Worm (Caenorhabditis elegans) whole organism, L1 larva: Measurements from ENCODE around the gene cyp-13A11.

Experiments
- C04F5.9 ChIP-seq: sonication (generic microtip); optimal IDR thresholded peaks from 2 replicates; lab custom pipeline; 2016; ENCODE audit warnings: missing genetic modification characterization, missing compliant biosample characterization
- ama-1 ChIP-seq: fragments of 150-350 bp; optimal IDR thresholded peaks from 2 replicates; lab custom pipeline; 2014
- blmp-1 ChIP-seq: fragments of 150-350 bp; optimal IDR thresholded peaks from 2 replicates; lab custom pipeline; 2014; ENCODE audit warnings: missing biosample characterization, missing genetic modification characterization
- ceh-8 ChIP-seq: fragments of 200-800 bp; sonication (Bioruptor generic); optimal IDR thresholded peaks from 2 replicates; lab custom pipeline; 2018; ENCODE audit warnings: mild to moderate bottlenecking, missing genetic modification characterization, moderate library complexity, missing compliant biosample characterization
- ceh-90 ChIP-seq: sonication (generic microtip); optimal IDR thresholded peaks from 2 replicates; lab custom pipeline; 2016; ENCODE audit warnings: missing genetic modification characterization, missing compliant biosample characterization
- ces-1 ChIP-seq: fragments of 150-350 bp; optimal IDR thresholded peaks from 2 replicates; lab custom pipeline; 2014; ENCODE audit warnings: missing biosample characterization, missing genetic modification reagents, missing genetic modification characterization
- dpl-1 ChIP-seq, 3 experiments: fragments of 150-350 bp in 2 of 3; sonication (generic microtip) in 1 of 3; optimal IDR thresholded peaks; 2 replicates each; lab custom pipeline; 2014 to 2017; ENCODE audit warnings: missing biosample characterization in 3 of 3, missing genetic modification characterization in 3 of 3, missing genetic modification reagents in 3 of 3
- dsc-1 ChIP-seq: sonication (generic microtip); optimal IDR thresholded peaks from 2 replicates; lab custom pipeline; 2016; ENCODE audit warnings: mild to moderate bottlenecking, missing genetic modification characterization, missing compliant biosample characterization
- efl-1 ChIP-seq, 4 experiments: fragments of 150-350 bp; optimal IDR thresholded peaks in 3 of 4; peaks in 1 of 4; 1 replicate in 1 of 4; 2 replicates in 3 of 4; lab custom pipeline; 2014; ENCODE audit warnings: missing biosample characterization in 2 of 4, missing genetic modification characterization in 2 of 4, missing genetic modification reagents in 2 of 4
- efl-3 ChIP-seq: fragments of 200-800 bp; sonication (Bioruptor generic); optimal IDR thresholded peaks from 2 replicates; lab custom pipeline; 2018; ENCODE audit warnings: mild to moderate bottlenecking, missing genetic modification characterization, missing compliant biosample characterization
- elt-2 ChIP-seq: sonication (generic microtip); optimal IDR thresholded peaks from 2 replicates; lab custom pipeline; 2016; ENCODE audit warnings: missing genetic modification characterization, mild to moderate bottlenecking, inconsistent platforms, missing compliant biosample characterization, missing genetic modification reagents
- fkh-4 ChIP-seq: sonication (generic microtip); optimal IDR thresholded peaks from 2 replicates; lab custom pipeline; 2016; ENCODE audit warnings: missing compliant biosample characterization, missing genetic modification characterization, borderline replicate concordance
- fkh-8 ChIP-seq: sonication (generic microtip); optimal IDR thresholded peaks from 2 replicates; lab custom pipeline; 2016; ENCODE audit warnings: mild to moderate bottlenecking, missing genetic modification characterization, missing compliant biosample characterization
- fos-1 ChIP-seq: fragments of 150-350 bp; optimal IDR thresholded peaks from 2 replicates; lab custom pipeline; 2014; ENCODE audit warnings: missing biosample characterization, missing genetic modification characterization
- grh-1 ChIP-seq: fragments of 200-800 bp; sonication (Bioruptor generic); IDR thresholded peaks from 2 replicates; pipeline ENCODE4 v1.3.6; 2022; ENCODE audit warnings: missing genetic modification reagents, missing genetic modification characterization, missing compliant biosample characterization
- hpl-2 ChIP-seq: fragments of 150-350 bp; optimal IDR thresholded peaks from 2 replicates; lab custom pipeline; 2014; ENCODE audit warnings: missing biosample characterization, missing genetic modification reagents, missing genetic modification characterization
- isw-1 ChIP-seq: fragments of 200-800 bp; sonication (Bioruptor generic); IDR thresholded peaks from 2 replicates; pipeline ENCODE4 v1.3.6; 2022; ENCODE audit warnings: missing genetic modification characterization, missing compliant biosample characterization
- jun-1 ChIP-seq: fragments of 150-350 bp; optimal IDR thresholded peaks from 2 replicates; lab custom pipeline; 2014; ENCODE audit warnings: missing biosample characterization, missing genetic modification reagents, missing genetic modification characterization
- lin-15B ChIP-seq: fragments of 150-350 bp; sonication (generic microtip); optimal IDR thresholded peaks from 3 replicates; lab custom pipeline; 2014; ENCODE audit warnings: missing biosample characterization, missing genetic modification characterization
- lin-35 ChIP-seq, 2 experiments: fragments of 150-350 bp; optimal IDR thresholded peaks; 2 replicates each; lab custom pipeline; 2014; ENCODE audit warnings: missing biosample characterization in 2 of 2, missing genetic modification characterization in 2 of 2, missing genetic modification reagents in 2 of 2
- lin-39 ChIP-seq: fragments of 150-350 bp; optimal IDR thresholded peaks from 2 replicates; lab custom pipeline; 2014; ENCODE audit warnings: missing biosample characterization, missing genetic modification reagents, missing genetic modification characterization
- mdl-1 ChIP-seq, 2 experiments: fragments of 150-350 bp; optimal IDR thresholded peaks; 2 replicates each; lab custom pipeline; 2014 to 2017; ENCODE audit warnings: missing biosample characterization in 2 of 2, missing genetic modification characterization in 2 of 2, inconsistent platforms in 1 of 2
- mep-1 ChIP-seq: fragments of 150-350 bp; optimal IDR thresholded peaks from 2 replicates; lab custom pipeline; 2014; ENCODE audit warnings: missing biosample characterization, missing genetic modification characterization
- nhr-20 ChIP-seq: sonication (generic microtip); optimal IDR thresholded peaks from 2 replicates; lab custom pipeline; 2016; ENCODE audit warnings: mild to moderate bottlenecking, missing genetic modification characterization, missing compliant biosample characterization
- nhr-237 ChIP-seq: fragments of 150-350 bp; optimal IDR thresholded peaks from 2 replicates; lab custom pipeline; 2014; ENCODE audit warnings: missing biosample characterization, missing genetic modification characterization
- nhr-28 ChIP-seq: fragments of 150-350 bp; optimal IDR thresholded peaks from 2 replicates; lab custom pipeline; 2014; ENCODE audit warnings: missing biosample characterization, missing genetic modification characterization
- nhr-71 ChIP-seq: sonication (generic microtip); optimal IDR thresholded peaks from 2 replicates; lab custom pipeline; 2016; ENCODE audit warnings: mild to moderate bottlenecking, missing genetic modification characterization, moderate library complexity, missing compliant biosample characterization
- nhr-76 ChIP-seq: sonication (generic microtip); optimal IDR thresholded peaks from 2 replicates; lab custom pipeline; 2017; ENCODE audit warnings: missing biosample characterization, missing genetic modification characterization
- nhr-84 ChIP-seq: sonication (generic microtip); optimal IDR thresholded peaks from 2 replicates; lab custom pipeline; 2017; ENCODE audit warnings: missing biosample characterization, missing genetic modification characterization
- nhr-85 ChIP-seq: sonication (generic microtip); peaks from one replicate; lab custom pipeline; 2016; ENCODE audit warnings: missing genetic modification characterization, inconsistent platforms, missing compliant biosample characterization
- nhr-90 ChIP-seq: sonication (generic microtip); optimal IDR thresholded peaks from 2 replicates; lab custom pipeline; 2016; ENCODE audit warnings: mild to moderate bottlenecking, missing genetic modification characterization, missing compliant biosample characterization; ENCODE audit not compliant: poor library complexity
- pag-3 ChIP-seq: sonication (generic microtip); optimal IDR thresholded peaks from 2 replicates; lab custom pipeline; 2017; ENCODE audit warnings: missing genetic modification characterization, mild to moderate bottlenecking, missing compliant biosample characterization, antibody characterized with exemption, borderline replicate concordance; ENCODE audit not compliant: insufficient read depth
- pqm-1 ChIP-seq: sonication (generic microtip); optimal IDR thresholded peaks from 3 replicates; lab custom pipeline; 2017; ENCODE audit warnings: missing biosample characterization, missing genetic modification characterization
- skn-1 ChIP-seq: fragments of 150-350 bp; optimal IDR thresholded peaks from 2 replicates; lab custom pipeline; 2014; ENCODE audit warnings: missing biosample characterization, missing genetic modification characterization
- snu-23 ChIP-seq: sonication (generic microtip); optimal IDR thresholded peaks from 2 replicates; lab custom pipeline; 2016; ENCODE audit warnings: missing genetic modification characterization, missing compliant biosample characterization
- swsn-7 ChIP-seq: sonication (generic microtip); optimal IDR thresholded peaks from 2 replicates; lab custom pipeline; 2016; ENCODE audit warnings: missing genetic modification characterization, missing compliant biosample characterization
- tbx-2 ChIP-seq: sonication (generic microtip); optimal IDR thresholded peaks from 2 replicates; lab custom pipeline; 2016; ENCODE audit warnings: missing genetic modification characterization, missing compliant biosample characterization
- unc-30 ChIP-seq: sonication (generic microtip); optimal IDR thresholded peaks from 2 replicates; lab custom pipeline; 2017; ENCODE audit warnings: missing biosample characterization, missing genetic modification characterization
- unc-98 ChIP-seq: fragments of 200-800 bp; sonication (Bioruptor generic); IDR thresholded peaks from 2 replicates; pipeline ENCODE4 v1.3.6; 2022; ENCODE audit warnings: missing genetic modification characterization, missing compliant biosample characterization
- vab-15 ChIP-seq: sonication (generic microtip); optimal IDR thresholded peaks from 2 replicates; lab custom pipeline; 2017; ENCODE audit warnings: missing genotype, mild to moderate bottlenecking, missing genetic modification characterization, missing compliant biosample characterization
- ztf-4 ChIP-seq: fragments of 150-350 bp; optimal IDR thresholded peaks from 2 replicates; lab custom pipeline; 2014; ENCODE audit warnings: missing biosample characterization, missing genetic modification characterization

Gene cyp-13A11

ce11 chrIII:13002098-13002497 is 18.7 kb upstream of the cyp-13A11 start, which contains the start of gene ZK1010.10 (continued):
- TF ChIP-seq fkh-4 (tag; lab: Kevin White, UChicago) (no peak), lin-35 (GFP tag; optimal IDR thresholded peaks at IDR 0.05; lab: Kevin White, UChicago) (peak; percentile 47 to 59), unc-30 (tag; lab: Kevin White, UChicago) (no peak), blmp-1 (peak; percentile 47), swsn-7 (tag; lab: Kevin White, UChicago) (peak; percentile 30), ama-1 (lab: Kevin White, UChicago) (no peak), dpl-1 (GFP tag; optimal IDR thresholded peaks at IDR 0.05; lab: Kevin White, UChicago) (peak in 2 of 3 experiments; percentile 15 to 45), efl-3 (GFP tag; lab: Kevin White, UChicago) (no peak), ztf-4 (tag; lab: Kevin White, UChicago) (no peak), mep-1 (peak; percentile 36), fos-1 (peak; percentile 18), nhr-76 (no peak), nhr-237 (tag; lab: Kevin White, UChicago) (no peak), efl-1 (optimal IDR thresholded peaks at IDR 0.05; lab: Kevin White, UChicago) (peak; percentile 62 to 78), efl-1 (GFP tag; optimal IDR thresholded peaks at IDR 0.05 in 1 of 2; lab: Kevin White, UChicago) (peak; percentile 40 to 70), tbx-2 (tag; lab: Kevin White, UChicago) (peak; percentile 23)

DNA sequence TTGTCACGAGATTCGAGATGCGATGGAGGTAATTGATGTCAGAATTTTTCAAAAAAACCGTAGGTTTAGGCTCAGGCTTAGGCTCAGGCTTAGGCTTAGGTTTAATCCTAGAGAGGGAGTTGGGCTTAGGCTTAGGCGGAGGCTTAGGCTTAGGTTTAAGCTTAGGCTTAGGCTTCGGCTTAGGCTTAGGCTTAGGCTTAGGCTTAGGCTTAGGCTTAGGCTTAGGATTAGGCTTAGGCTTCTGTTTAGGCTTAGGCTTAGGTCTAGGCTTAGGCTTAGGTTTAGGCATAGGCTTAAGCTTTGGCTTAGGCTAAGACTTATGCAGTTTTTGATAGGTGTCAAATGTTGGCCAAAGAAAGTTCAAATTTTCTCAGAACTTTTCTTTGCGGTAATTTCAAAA is 16.5 kb upstream of the cyp-13A11 start:
- TF ChIP-seq pag-3 (no peak), nhr-85 (no peak), nhr-84 (tag; lab: Kevin White, UChicago) (no peak), pqm-1 (tag; lab: Kevin White, UChicago) (no peak), unc-98 (GFP tag; lab: Robert Waterston, UW) (no peak), nhr-71 (no peak), mdl-1 (tag; optimal IDR thresholded peaks at IDR 0.05; lab: Kevin White, UChicago) (no peak), ces-1 (no peak), jun-1 (tag; lab: Kevin White, UChicago) (no peak), ceh-8 (GFP tag; lab: Kevin White, UChicago) (no peak), fos-1 (no peak), vab-15 (no peak), unc-30 (tag; lab: Kevin White, UChicago) (no peak)

DNA sequence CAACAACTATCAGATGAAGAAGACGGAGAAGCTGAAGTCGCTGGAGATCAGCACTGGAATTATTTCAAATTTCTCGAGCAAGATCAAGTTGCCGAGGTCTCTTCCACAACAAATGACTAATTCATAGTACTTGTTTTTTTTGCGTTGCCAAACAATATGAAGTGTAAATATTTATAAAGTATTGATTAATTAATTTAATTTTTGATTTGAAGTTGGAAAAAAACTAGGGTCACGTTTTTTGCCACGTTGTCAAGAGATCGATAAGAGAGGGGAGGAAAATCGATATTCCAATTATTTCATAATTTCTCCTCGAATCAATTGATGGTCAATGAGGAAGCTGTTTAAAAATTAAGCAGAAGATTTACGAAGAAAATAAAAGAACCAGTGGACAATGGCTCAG is 15.6 kb upstream of the cyp-13A11 start, which contains the start of gene snf-7:
Gene snf-7 (plus strand): TSS at position 301 of the 400 bp plus-strand sequence.
- no peak for TF ChIP-seq nhr-20 (tag; lab: Kevin White, UChicago)
- TF ChIP-seq grh-1 = no peak
- TF ChIP-seq elt-2 (tag; lab: Kevin White, UChicago) = no peak
- TF ChIP-seq lin-39 (tag; lab: Kevin White, UChicago) = no peak
- TF ChIP-seq ceh-90 (tag; lab: Kevin White, UChicago) = no peak
- no peak for TF ChIP-seq snu-23 (GFP tag; lab: Kevin White, UChicago)
- TF ChIP-seq nhr-28 (tag; lab: Kevin White, UChicago) = no peak
- TF ChIP-seq dpl-1 (GFP tag; optimal IDR thresholded peaks at IDR 0.05; lab: Kevin White, UChicago) = no peak
- no peak for TF ChIP-seq nhr-90
- TF ChIP-seq hpl-2 (GFP tag; lab: Kevin White, UChicago) = no peak
- no peak for TF ChIP-seq fkh-8 (tag; lab: Kevin White, UChicago)
- no peak for TF ChIP-seq isw-1 (GFP tag; lab: Robert Waterston, UW)
- no peak for TF ChIP-seq fos-1
- TF ChIP-seq mdl-1 (tag; optimal IDR thresholded peaks at IDR 0.05; lab: Kevin White, UChicago) = no peak
- TF ChIP-seq lin-15B (tag; lab: Kevin White, UChicago) = no peak
- no peak for TF ChIP-seq C04F5.9 (tag; lab: Kevin White, UChicago)
- TF ChIP-seq dsc-1 (tag; lab: Kevin White, UChicago) = no peak
- no peak for TF ChIP-seq skn-1 (tag; lab: Kevin White, UChicago)
